Worm (Caenorhabditis elegans): Measurements from ENCODE around the gene str-5.

DNA sequence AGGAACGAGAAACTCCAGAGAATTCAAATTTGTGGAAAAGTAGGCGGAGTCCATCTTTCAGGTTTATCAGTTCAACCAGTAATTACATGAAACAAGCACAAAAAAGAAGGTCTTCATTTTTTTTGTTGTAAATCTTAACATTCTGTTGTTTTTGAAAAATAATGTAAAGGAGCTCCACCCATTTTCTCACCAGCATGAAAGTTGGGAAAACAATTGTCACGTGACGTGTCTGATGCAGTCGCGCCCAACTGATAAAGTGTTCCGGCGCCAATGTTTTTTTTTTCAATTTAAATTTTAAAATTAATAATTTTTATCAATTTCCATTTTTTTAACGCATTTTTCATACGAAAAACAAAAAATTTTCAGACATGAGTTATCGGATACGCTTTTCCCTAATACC lies 16.0 kb downstream of the str-5 start, which contains the start of gene F57A10.4:
- TF ChIP-seq tra-4 (tag; optimal IDR thresholded peaks at IDR 0.05) (no peak), ama-1 (optimal IDR thresholded peaks at IDR 0.05) (no peak), hnd-1 (tag; optimal IDR thresholded peaks at IDR 0.05) (no peak), pes-1 (GFP tag; IDR thresholded peaks at IDR 0.05) (no peak), tbx-11 (GFP tag; IDR thresholded peaks at IDR 0.05) (no peak)

Data from whole organism, early embryonic.